Worm (Caenorhabditis elegans): ENCODE data around the gene dyn-1.

DNA sequence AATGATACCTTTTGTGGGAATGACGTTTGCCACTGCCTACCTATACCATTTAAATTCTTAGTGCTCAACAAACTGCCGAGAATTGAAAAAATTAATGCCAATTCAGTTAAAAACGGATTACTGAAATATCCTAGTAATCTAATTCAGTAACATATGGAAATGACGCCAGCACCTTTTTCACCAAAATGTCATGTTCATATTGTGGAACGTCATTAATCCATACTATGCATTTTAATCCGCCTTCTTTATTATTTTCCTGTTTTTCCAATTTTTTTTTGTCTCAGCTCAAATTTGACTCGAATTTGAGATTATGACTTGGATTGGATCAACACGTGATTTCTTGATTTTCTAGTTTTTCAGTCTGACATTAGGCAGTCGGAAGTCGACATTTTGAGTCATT, 27.3 kb upstream of the dyn-1 start:
- no peak for TF ChIP-seq duxl-1 (tag; optimal IDR thresholded peaks at IDR 0.05; ENCODE audit: poor library complexity)
- TF ChIP-seq lsy-2 (tag; optimal IDR thresholded peaks at IDR 0.05) = no peak
